Worm (Caenorhabditis elegans): ENCODE data around the gene W03F9.11.
A peak's percentile ranks its signal among the peaks of the same experiment; 100 is the strongest.

The W03F9.11 gene

DNA sequence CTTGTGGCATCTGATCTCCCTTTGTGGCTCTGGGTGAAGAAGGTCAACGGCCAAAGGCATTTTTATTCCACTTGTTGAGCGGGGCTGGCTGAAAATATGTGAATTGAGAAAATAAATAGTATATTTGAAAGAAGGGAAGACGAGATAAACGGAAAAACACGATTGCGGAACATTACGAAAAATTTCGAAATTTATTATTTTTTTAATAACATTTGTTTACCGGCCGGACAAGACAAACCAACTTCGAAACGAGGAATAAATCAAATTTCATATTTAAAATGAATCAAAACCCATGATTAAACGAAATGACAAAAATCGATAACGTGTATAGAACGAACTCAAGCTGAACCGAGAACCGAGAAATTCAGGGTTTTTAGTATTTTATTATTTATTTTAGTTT lies 37.2 kb downstream of the W03F9.11 start, which contains the start of gene rps-27:
Gene rps-27, minus strand, starts transcription at position 101 of the 400 bp plus-strand sequence.
- TF ChIP-seq med-1 (GFP tag; optimal IDR thresholded peaks at IDR 0.05; ENCODE audit: insufficient read depth) = no peak
- no peak for TF ChIP-seq T22C8.4 (GFP tag; IDR thresholded peaks at IDR 0.05)
- no peak for TF ChIP-seq tab-1 (GFP tag; IDR thresholded peaks at IDR 0.05)
- no peak for TF ChIP-seq ref-1 (GFP tag; conservative IDR thresholded peaks at IDR 0.05)
- TF ChIP-seq klf-2 (GFP tag; conservative IDR thresholded peaks at IDR 0.05) = no peak
- no peak for TF ChIP-seq ztf-23 (GFP tag; IDR thresholded peaks at IDR 0.05)
- no peak for TF ChIP-seq flt-1 (GFP tag; IDR thresholded peaks at IDR 0.05)
- no peak for TF ChIP-seq cog-1 (tag; optimal IDR thresholded peaks at IDR 0.05)
- no peak for TF ChIP-seq ztf-29 (GFP tag; IDR thresholded peaks at IDR 0.05)

DNA sequence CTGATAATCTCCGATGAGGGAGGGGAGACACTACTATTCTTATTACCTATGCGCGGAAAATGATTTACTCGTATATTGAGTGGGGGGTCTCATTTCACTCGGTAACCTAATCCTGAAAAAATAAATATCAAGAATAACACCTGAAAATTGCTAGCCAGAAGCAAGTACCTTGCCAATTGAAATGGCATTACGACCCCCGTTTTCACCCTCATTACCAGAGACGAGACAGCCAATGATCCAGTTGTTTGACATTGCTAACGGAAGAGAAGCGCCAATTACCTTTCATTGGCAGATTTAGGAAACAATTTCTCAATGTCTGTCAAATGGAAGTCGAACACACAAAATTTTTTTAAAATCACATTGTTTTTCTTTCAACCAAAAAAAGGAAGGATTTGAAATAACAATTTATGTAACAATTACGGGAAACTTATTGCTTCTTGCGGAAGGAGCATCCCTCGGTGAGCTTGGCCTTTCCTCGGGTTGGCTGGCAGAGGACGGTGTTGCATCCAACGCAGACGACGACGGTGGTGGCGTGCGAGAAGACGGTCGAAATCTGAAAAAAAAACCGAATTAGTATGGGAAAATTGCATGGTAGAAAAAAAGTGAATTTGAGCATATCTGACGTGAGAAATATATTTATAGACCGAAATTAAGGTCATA lies 38.0 kb downstream of the W03F9.11 start:
- TF ChIP-seq ref-1 (GFP tag; conservative IDR thresholded peaks at IDR 0.05) = 0 out of 2 replicates have a peak, but pooled peaks have one; percentile 24
- TF ChIP-seq med-1 (GFP tag; optimal IDR thresholded peaks at IDR 0.05; ENCODE audit: insufficient read depth) = no peak
- no peak for TF ChIP-seq flt-1 (GFP tag; IDR thresholded peaks at IDR 0.05)
- TF ChIP-seq ztf-29 (GFP tag; IDR thresholded peaks at IDR 0.05) = no peak
- no peak for TF ChIP-seq cog-1 (tag; optimal IDR thresholded peaks at IDR 0.05)
- no peak for TF ChIP-seq T22C8.4 (GFP tag; IDR thresholded peaks at IDR 0.05)
- TF ChIP-seq klf-2 (GFP tag; conservative IDR thresholded peaks at IDR 0.05) = no peak
- no peak for TF ChIP-seq ztf-23 (GFP tag; IDR thresholded peaks at IDR 0.05)
- TF ChIP-seq tab-1 (GFP tag; IDR thresholded peaks at IDR 0.05) = no peak

DNA sequence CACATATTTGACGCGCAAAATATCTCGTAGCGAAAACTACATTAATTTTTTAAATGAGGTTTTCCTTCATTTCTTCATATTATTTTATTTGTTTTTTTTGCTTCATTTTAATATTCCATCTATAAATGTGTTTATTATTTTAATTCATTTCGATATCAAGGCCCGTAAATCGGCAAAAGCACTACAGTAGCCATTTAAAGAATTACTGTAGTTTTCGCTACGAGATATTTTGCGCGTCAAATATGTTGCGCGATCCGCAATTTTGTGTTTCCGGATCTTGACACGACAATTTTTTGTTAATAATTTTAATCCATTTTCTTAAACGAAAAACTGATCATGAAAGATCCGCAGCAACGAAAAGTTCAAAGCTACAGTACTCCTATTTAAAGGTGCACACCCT lies 39.0 kb downstream of the W03F9.11 start:
- no peak for TF ChIP-seq ztf-29 (GFP tag; IDR thresholded peaks at IDR 0.05)
- no peak for TF ChIP-seq cog-1 (tag; optimal IDR thresholded peaks at IDR 0.05)
- TF ChIP-seq ref-1 (GFP tag; conservative IDR thresholded peaks at IDR 0.05) = no peak
- TF ChIP-seq klf-2 (GFP tag; conservative IDR thresholded peaks at IDR 0.05) = no peak
- TF ChIP-seq med-1 (GFP tag; optimal IDR thresholded peaks at IDR 0.05; ENCODE audit: insufficient read depth) = no peak
- TF ChIP-seq flt-1 (GFP tag; IDR thresholded peaks at IDR 0.05) = no peak
